Worm (Caenorhabditis elegans): Measurements from ENCODE around the gene sss-1.

Gene sss-1

DNA sequence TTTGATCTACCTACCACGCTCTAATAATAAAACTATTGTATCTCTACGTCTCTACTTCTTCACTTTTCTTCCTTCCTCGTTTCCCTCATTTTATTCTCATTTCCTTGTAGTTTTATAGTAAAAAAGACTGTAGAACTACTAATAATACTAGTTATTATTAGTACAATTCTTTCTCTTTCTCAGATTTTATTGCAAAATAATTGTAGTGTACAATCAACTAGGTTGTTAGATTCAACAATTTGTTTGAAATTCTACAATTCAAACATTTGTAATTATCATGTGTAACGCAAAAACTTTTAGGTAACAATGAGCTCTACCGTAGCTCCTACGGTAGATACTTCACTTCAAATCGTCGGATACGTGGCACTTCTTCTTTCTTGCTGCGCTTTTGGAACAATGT, 37.8 kb downstream of the sss-1 start, which contains the start of gene K07F5.12 (continued):
- no peak for TF ChIP-seq lin-15B (tag; optimal IDR thresholded peaks at IDR 0.05)

DNA sequence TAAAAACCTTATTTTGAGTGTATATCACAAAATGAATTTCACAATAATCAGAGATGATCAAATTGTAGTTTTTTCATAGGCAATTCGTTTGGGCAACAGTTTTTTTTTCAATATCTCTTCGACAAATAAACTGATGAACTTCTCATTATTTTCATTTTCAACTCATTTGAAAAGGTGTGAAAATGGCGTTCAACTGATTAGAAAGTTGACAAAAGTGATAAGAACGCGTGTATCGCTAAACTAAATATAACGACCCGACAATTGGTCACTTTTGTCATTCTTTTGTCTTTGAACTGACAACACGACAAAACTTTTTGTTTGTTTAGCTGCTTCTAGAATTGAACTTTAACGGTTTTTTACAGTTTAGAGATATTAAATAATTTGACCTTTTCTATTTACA, 38.6 kb downstream of the sss-1 start:
- TF ChIP-seq lir-3 (tag; optimal IDR thresholded peaks at IDR 0.05): no peak
- TF ChIP-seq pqm-1 (tag; optimal IDR thresholded peaks at IDR 0.05): peak; percentile 47
- peak; percentile 30; the same call in 1 of the 2 replicates for TF ChIP-seq dmd-6 (GFP tag; IDR thresholded peaks at IDR 0.05)
- peak; percentile 13 for TF ChIP-seq dve-1 (tag; optimal IDR thresholded peaks at IDR 0.05; ENCODE audit: insufficient read depth)

DNA sequence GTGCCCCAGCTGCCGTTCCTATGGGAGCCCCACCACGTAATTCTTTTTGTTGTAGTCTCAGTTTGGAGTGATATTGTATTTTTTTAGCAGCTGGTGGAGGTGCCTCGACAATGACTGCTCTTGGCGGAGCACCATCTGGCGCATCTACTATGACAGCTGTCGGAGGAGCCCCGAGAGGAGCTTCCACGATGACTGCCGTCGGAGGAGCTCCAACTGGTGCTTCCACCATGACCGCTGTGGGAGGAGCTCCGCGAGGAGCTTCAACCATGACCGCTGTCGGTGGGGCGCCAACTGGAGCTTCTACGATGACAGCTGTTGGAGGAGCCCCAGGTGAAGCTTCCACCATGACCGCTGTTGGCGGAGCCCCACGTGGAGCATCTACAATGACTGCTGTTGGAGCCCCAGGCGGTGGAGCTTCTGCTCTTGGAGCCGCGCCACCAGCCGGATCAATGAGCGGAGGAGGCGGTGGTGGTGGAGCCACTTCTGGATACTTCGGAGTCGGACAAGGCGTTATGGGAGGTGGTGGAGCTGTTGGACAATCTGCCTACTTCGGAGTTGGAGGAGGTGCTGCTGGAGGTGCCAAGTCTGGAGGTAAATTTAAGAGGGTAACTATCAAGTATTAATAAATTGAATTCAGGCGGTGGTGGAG, 40.6 kb downstream of the sss-1 start:
- no peak for TF ChIP-seq dpl-1 (GFP tag; optimal IDR thresholded peaks at IDR 0.05)
- no peak for TF ChIP-seq hlh-11 (tag; optimal IDR thresholded peaks at IDR 0.05)
- TF ChIP-seq mep-1 (tag; optimal IDR thresholded peaks at IDR 0.05): no peak
- no peak for TF ChIP-seq T26A8.4 (GFP tag; IDR thresholded peaks at IDR 0.05)
- TF ChIP-seq aly-2 (tag; optimal IDR thresholded peaks at IDR 0.05): no peak
- TF ChIP-seq set-16 (GFP tag; IDR thresholded peaks at IDR 0.05): peak; percentile 93
- TF ChIP-seq unc-62 (GFP tag; optimal IDR thresholded peaks at IDR 0.05 in 1 of 2): no peak
- no peak for TF ChIP-seq unc-62 (tag; optimal IDR thresholded peaks at IDR 0.05)

DNA sequence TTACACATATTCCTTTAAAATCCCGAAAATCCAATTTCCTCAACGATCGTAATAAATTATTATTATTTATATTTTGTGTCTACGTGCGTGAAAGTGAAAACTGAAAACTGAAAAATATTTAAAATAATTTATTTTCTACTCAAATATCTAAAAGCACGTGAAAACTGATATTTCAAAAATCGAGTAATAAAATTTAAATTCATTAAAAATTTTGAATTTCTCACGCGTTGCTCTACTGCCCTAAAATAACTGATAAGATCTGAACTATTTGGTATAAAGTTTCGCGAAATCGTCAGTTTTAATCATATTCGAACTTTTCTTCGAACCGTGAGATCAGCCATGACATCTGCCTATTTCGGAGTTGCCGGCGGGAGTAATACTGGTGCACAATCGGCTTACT, 41.3 kb downstream of the sss-1 start, which contains the start of gene ssq-1:
Gene ssq-1, plus strand, starts transcription at position 301 of the 400 bp plus-strand sequence.
- TF ChIP-seq T20F7.1 (GFP tag; optimal IDR thresholded peaks at IDR 0.05) (no peak), aly-2 (tag; optimal IDR thresholded peaks at IDR 0.05) (no peak), egl-43 (GFP tag; IDR thresholded peaks at IDR 0.05) (no peak), ceh-82 (tag; optimal IDR thresholded peaks at IDR 0.05) (no peak), nhr-10 (tag; optimal IDR thresholded peaks at IDR 0.05) (no peak), dmd-6 (GFP tag; IDR thresholded peaks at IDR 0.05) (no peak), hmg-1.1 (GFP tag; IDR thresholded peaks at IDR 0.05) (no peak), nhr-11 (tag; optimal IDR thresholded peaks at IDR 0.05) (no peak), dmd-9 (GFP tag; IDR thresholded peaks at IDR 0.05) (no peak), ctbp-1 (GFP tag; IDR thresholded peaks at IDR 0.05) (no peak), hlh-30 (tag; optimal IDR thresholded peaks at IDR 0.05; ENCODE audit: insufficient read depth) (no peak), php-3 (GFP tag; IDR thresholded peaks at IDR 0.05) (no peak), nhr-48 (tag; optimal IDR thresholded peaks at IDR 0.05) (no peak)

DNA sequence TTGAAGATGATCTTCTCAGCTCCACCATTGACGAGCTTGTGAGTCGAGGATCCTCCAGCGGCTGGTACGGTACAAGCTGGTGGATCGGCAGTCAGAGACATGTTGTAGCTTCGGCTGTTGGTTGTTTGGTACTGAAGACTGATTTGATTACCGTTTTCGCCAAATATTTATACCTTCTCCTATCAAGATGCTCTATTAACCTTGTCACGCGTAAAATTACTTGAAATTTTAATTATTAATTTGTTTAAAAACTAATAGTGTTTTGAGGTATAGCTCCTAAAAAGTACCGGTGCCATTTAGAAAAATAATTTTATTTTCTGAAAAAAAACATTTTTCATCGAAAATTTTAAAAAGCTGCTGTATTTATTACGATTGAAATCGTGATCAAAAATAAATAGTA, 42.6 kb downstream of the sss-1 start, which contains the start of gene ssp-10:
Gene ssp-10, minus strand, starts transcription at position 101 of the 400 bp plus-strand sequence.
- TF ChIP-seq hlh-30 (tag; optimal IDR thresholded peaks at IDR 0.05; ENCODE audit: insufficient read depth) (no peak), nhr-41 (GFP tag; IDR thresholded peaks at IDR 0.05) (no peak), dve-1 (tag; optimal IDR thresholded peaks at IDR 0.05; ENCODE audit: insufficient read depth) (no peak), nhr-111 (GFP tag; optimal IDR thresholded peaks at IDR 0.05) (no peak), nhr-42 (GFP tag; IDR thresholded peaks at IDR 0.05) (no peak), lim-7 (GFP tag; IDR thresholded peaks at IDR 0.05) (no peak), T20F7.1 (GFP tag; optimal IDR thresholded peaks at IDR 0.05) (no peak)

DNA sequence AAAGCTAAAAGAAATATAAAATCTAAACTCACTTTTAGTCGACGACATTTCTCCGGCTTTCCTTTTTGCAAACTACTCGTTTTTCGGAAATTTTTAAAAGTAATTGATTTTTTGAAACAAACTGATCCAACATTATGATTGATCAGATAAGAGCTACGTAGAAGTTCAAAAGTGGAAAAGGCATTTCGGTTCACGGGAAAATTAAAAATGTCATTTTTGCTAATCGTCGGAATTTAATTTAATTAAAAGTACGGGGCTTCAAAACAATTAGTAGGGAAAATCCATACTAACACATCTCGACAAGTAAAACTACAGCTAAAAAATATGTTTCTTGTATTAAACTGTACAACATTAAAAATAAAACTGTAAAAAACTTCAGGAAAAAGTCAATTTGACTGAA, 43.9 kb downstream of the sss-1 start, which contains the start of gene K07F5.8:
Gene K07F5.8, minus strand, starts transcription at position 101 of the 400 bp plus-strand sequence.
- TF ChIP-seq vab-7 (GFP tag; IDR thresholded peaks at IDR 0.05) (no peak), dmd-9 (GFP tag; IDR thresholded peaks at IDR 0.05) (no peak), madf-5 (GFP tag; IDR thresholded peaks at IDR 0.05) (no peak), spr-1 (tag; optimal IDR thresholded peaks at IDR 0.05) (no peak), T26A8.4 (GFP tag; IDR thresholded peaks at IDR 0.05) (no peak), lin-13 (GFP tag; optimal IDR thresholded peaks at IDR 0.05) (no peak), unc-130 (GFP tag; optimal IDR thresholded peaks at IDR 0.05) (no peak), T20F7.1 (GFP tag; optimal IDR thresholded peaks at IDR 0.05) (no peak), mdl-1 (tag; optimal IDR thresholded peaks at IDR 0.05) (no peak), ceh-82 (tag; optimal IDR thresholded peaks at IDR 0.05) (no peak), lin-15B (tag; optimal IDR thresholded peaks at IDR 0.05) (no peak), hlh-11 (tag; optimal IDR thresholded peaks at IDR 0.05) (no peak), D1046.2 (GFP tag; IDR thresholded peaks at IDR 0.05) (no peak), nhr-6 (tag; optimal IDR thresholded peaks at IDR 0.05) (no peak), ces-1 (GFP tag; optimal IDR thresholded peaks at IDR 0.05) (no peak), lin-1 (GFP tag; IDR thresholded peaks at IDR 0.05) (no peak), ama-1 (optimal IDR thresholded peaks at IDR 0.05) (no peak), nhr-28 (tag; optimal IDR thresholded peaks at IDR 0.05) (no peak), zip-11 (GFP tag; IDR thresholded peaks at IDR 0.05) (no peak), F44E2.7 (GFP tag; IDR thresholded peaks at IDR 0.05) (no peak)

Data from whole organism, L4 larva.